Worm (Caenorhabditis elegans): ENCODE results near the gene hmit-1.3.

- peak; percentile 43 for TF ChIP-seq rnt-1 (tag; optimal IDR thresholded peaks at IDR 0.05)
- no peak for TF ChIP-seq ceh-22 (tag; optimal IDR thresholded peaks at IDR 0.05)
- no peak for TF ChIP-seq ama-1 (optimal IDR thresholded peaks at IDR 0.05)
- TF ChIP-seq nhr-11 (tag; optimal IDR thresholded peaks at IDR 0.05) = no peak
- TF ChIP-seq pqm-1 (tag; optimal IDR thresholded peaks at IDR 0.05) = no peak
- no peak for TF ChIP-seq tbx-7 (tag; optimal IDR thresholded peaks at IDR 0.05)
- peak; percentile 74 for TF ChIP-seq tbx-2 (tag; optimal IDR thresholded peaks at IDR 0.05)
- TF ChIP-seq pha-2 (tag; optimal IDR thresholded peaks at IDR 0.05) = no peak
- no peak for TF ChIP-seq fkh-10 (GFP tag; optimal IDR thresholded peaks at IDR 0.05)
- peak; percentile 56 for TF ChIP-seq ceh-34 (tag; optimal IDR thresholded peaks at IDR 0.05)
- no peak for TF ChIP-seq hlh-6 (tag; optimal IDR thresholded peaks at IDR 0.05)
- TF ChIP-seq ceh-48 (tag; optimal IDR thresholded peaks at IDR 0.05) = no peak
- no peak for TF ChIP-seq ceh-24 (tag; optimal IDR thresholded peaks at IDR 0.05)
Observed at ce11 chrIII:3471403-3472053, 47.9 kb downstream of the hmit-1.3 start, which contains the start of gene rsu-1.
